Worm (Caenorhabditis elegans): ENCODE results near the gene med-1.

- TF ChIP-seq pha-4 (tag; optimal IDR thresholded peaks at IDR 0.05) (no peak), hlh-30 (tag; optimal IDR thresholded peaks at IDR 0.05; ENCODE audit: insufficient read depth) (no peak)
Observed at ce11 chrX:12472232-12472631, 41.8 kb downstream of the med-1 start.

Measured in whole organism, late embryonic.